Fruit fly (Drosophila melanogaster) whole organism, wandering third instar larva: Measurements from ENCODE around the gene CG15695.
A peak's percentile ranks its signal among the peaks of the same experiment; 100 is the strongest.

Source experiments
- CG32264 ChIP-seq: fragments of 200-800 bp; sonication (Bioruptor generic); optimal IDR thresholded peaks from 2 replicates; lab custom pipeline; 2016; ENCODE audit warnings: missing biosample characterization, missing genetic modification characterization
- CG9705 ChIP-seq: fragments of 200-800 bp; sonication (Bioruptor generic); optimal IDR thresholded peaks from 2 replicates; lab custom pipeline; 2018; ENCODE audit warnings: missing biosample characterization, mild to moderate bottlenecking, missing genetic modification characterization
- Dif ChIP-seq: fragments of 200-275, 200-300 bp; sonication (Bioruptor generic); optimal IDR thresholded peaks from 2 replicates; lab custom pipeline; 2018; ENCODE audit warnings: missing biosample characterization, missing genetic modification characterization; ENCODE audit not compliant: partially characterized antibody
- HLH106 ChIP-seq: fragments of 200-800 bp; optimal IDR thresholded peaks from 3 replicates; lab custom pipeline; 2019; ENCODE audit warnings: missing biosample characterization, mild to moderate bottlenecking, missing genetic modification characterization, moderate library complexity
- Hr78 ChIP-seq: fragments of >200 bp; optimal IDR thresholded peaks from 2 replicates; lab custom pipeline; 2017; ENCODE audit warnings: missing biosample characterization, missing genetic modification characterization
- Hr83 ChIP-seq: fragments of 200-300 bp; sonication (Bioruptor generic); optimal IDR thresholded peaks from 2 replicates; lab custom pipeline; 2016; ENCODE audit warnings: missing biosample characterization, mild to moderate bottlenecking, missing genetic modification characterization, moderate library complexity; ENCODE audit not compliant: poor library complexity, severe bottlenecking
- Jra ChIP-seq: sonication (Bioruptor generic); optimal IDR thresholded peaks from 2 replicates; lab custom pipeline; 2016; ENCODE audit warnings: missing biosample characterization, missing genetic modification characterization
- Mio ChIP-seq: sonication (Bioruptor generic); optimal IDR thresholded peaks from 2 replicates; lab custom pipeline; 2016; ENCODE audit warnings: missing biosample characterization, missing genetic modification characterization
- Myc ChIP-seq: fragments of >200 bp; optimal IDR thresholded peaks from 2 replicates; lab custom pipeline; 2017
- N ChIP-seq: fragments of >200 bp; optimal IDR thresholded peaks from 2 replicates; lab custom pipeline; 2018; ENCODE audit warnings: missing biosample characterization, missing external identifiers, missing genetic modification characterization
- Rel ChIP-seq, 2 experiments: fragments of 200-800 bp; sonication (Bioruptor generic) in 1 of 2; optimal IDR thresholded peaks; 2 replicates in 1 of 2; 3 replicates in 1 of 2; lab custom pipeline; 2016 to 2019; ENCODE audit warnings: mild to moderate bottlenecking in 2 of 2, missing biosample characterization in 2 of 2, missing genetic modification characterization in 2 of 2, moderate library complexity in 1 of 2
- Sp1 ChIP-seq: fragments of 200-800 bp; sonication (Bioruptor generic); optimal IDR thresholded peaks from 3 replicates; lab custom pipeline; 2019; ENCODE audit warnings: missing biosample characterization, mild to moderate bottlenecking, missing genetic modification characterization, moderate library complexity
- br ChIP-seq: fragments of 200-800 bp; sonication (Bioruptor generic); optimal IDR thresholded peaks from 2 replicates; lab custom pipeline; 2016; ENCODE audit warnings: missing biosample characterization, missing genetic modification characterization
- brk ChIP-seq: fragments of 200-800 bp; sonication (Bioruptor generic); optimal IDR thresholded peaks from 2 replicates; lab custom pipeline; 2016; ENCODE audit warnings: missing biosample characterization, mild to moderate bottlenecking, missing genetic modification characterization
- dl ChIP-seq, 2 experiments: fragments of 175-275, 200-275 bp in 1 of 2; fragments of 200-275 bp in 1 of 2; sonication (Bioruptor generic); optimal IDR thresholded peaks; lab custom pipeline; 2018; ENCODE audit warnings: mild to moderate bottlenecking in 2 of 2, missing biosample characterization in 2 of 2, missing genetic modification characterization in 2 of 2, moderate library complexity in 2 of 2; ENCODE audit not compliant: partially characterized antibody in 2 of 2, insufficient read depth in 1 of 2
- ey ChIP-seq: fragments of 200-800 bp; sonication (Bioruptor generic); optimal IDR thresholded peaks from 2 replicates; lab custom pipeline; 2016; ENCODE audit warnings: missing biosample characterization, missing genetic modification characterization
- foxo ChIP-seq, 2 experiments: fragments of 200-800 bp; sonication (Bioruptor generic); optimal IDR thresholded peaks; 2 replicates in 1 of 2; 3 replicates in 1 of 2; lab custom pipeline; 2016 to 2017; ENCODE audit warnings: missing biosample characterization in 2 of 2, missing genetic modification characterization in 2 of 2
- fru ChIP-seq: fragments of 200-800 bp; sonication (Bioruptor generic); optimal IDR thresholded peaks from 3 replicates; lab custom pipeline; 2016; ENCODE audit warnings: missing biosample characterization, mild to moderate bottlenecking, missing genetic modification characterization
- h ChIP-seq: fragments of 200-800 bp; sonication (Bioruptor generic); optimal IDR thresholded peaks from 3 replicates; lab custom pipeline; 2016; ENCODE audit warnings: missing biosample characterization, mild to moderate bottlenecking, missing genetic modification characterization
- psq ChIP-seq: fragments of 200-800 bp; sonication (Bioruptor generic); optimal IDR thresholded peaks from 3 replicates; lab custom pipeline; 2017; ENCODE audit warnings: missing biosample characterization, mild to moderate bottlenecking, missing genetic modification characterization, moderate library complexity
- rgr ChIP-seq: fragments of 200-800 bp; sonication (Bioruptor generic); optimal IDR thresholded peaks from 3 replicates; lab custom pipeline; 2016; ENCODE audit warnings: missing biosample characterization, mild to moderate bottlenecking, missing genetic modification characterization
- sage ChIP-seq: fragments of 200-800 bp; sonication (Bioruptor generic); optimal IDR thresholded peaks from 2 replicates; lab custom pipeline; 2016; ENCODE audit warnings: missing biosample characterization, mild to moderate bottlenecking, missing genetic modification characterization
- usp ChIP-seq: fragments of >200 bp; optimal IDR thresholded peaks from 2 replicates; lab custom pipeline; 2017; ENCODE audit warnings: missing biosample characterization, missing genetic modification characterization
- woc ChIP-seq: sonication (Bioruptor generic); optimal IDR thresholded peaks from 2 replicates; lab custom pipeline; 2016; ENCODE audit warnings: missing biosample characterization, mild to moderate bottlenecking, missing genetic modification characterization

CG15695 gene

DNA sequence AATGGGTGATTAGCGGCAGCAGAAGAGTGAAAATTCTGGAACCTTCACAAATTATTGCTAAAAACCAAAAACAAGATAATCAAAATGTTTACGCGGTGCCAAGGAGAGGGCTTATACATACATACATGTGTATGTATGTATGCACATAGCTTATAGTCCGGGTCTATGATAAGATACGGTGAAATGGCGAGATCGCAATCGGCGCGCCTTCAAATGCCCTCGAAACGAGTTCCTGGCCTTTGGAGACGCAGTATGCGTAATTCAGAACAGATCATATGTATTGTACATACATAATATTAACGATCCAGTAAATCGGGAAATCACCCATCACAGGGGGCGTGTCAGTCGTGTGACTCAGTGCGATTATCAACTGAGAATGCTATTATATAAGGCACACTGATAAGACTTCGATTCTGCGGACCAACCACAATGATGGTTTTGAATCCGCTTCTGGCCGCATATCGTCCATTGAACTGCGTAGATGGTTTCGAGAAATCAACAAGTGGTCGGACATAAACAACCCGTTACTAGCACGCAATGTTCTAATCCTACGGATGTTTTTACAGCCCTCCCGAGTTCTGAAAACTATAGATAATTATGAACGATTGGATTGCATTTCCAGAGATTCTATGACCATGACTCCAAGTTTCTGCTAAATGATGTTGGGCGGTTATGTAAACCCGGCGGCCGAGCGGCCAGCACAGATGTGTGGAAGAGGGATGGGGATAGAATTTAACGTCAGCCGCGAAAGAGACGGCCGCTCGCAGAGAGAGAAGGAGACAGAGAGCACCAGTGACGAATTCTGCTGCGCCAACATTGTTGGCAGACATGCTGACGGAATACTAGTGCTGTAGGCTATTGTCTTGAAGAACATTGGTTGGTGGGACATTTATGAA lies 13.2 kb upstream of the CG15695 start (continued):
- TF ChIP-seq psq (GFP tag; lab: Kevin White, UChicago) = no peak
- no peak for TF ChIP-seq sage

DNA sequence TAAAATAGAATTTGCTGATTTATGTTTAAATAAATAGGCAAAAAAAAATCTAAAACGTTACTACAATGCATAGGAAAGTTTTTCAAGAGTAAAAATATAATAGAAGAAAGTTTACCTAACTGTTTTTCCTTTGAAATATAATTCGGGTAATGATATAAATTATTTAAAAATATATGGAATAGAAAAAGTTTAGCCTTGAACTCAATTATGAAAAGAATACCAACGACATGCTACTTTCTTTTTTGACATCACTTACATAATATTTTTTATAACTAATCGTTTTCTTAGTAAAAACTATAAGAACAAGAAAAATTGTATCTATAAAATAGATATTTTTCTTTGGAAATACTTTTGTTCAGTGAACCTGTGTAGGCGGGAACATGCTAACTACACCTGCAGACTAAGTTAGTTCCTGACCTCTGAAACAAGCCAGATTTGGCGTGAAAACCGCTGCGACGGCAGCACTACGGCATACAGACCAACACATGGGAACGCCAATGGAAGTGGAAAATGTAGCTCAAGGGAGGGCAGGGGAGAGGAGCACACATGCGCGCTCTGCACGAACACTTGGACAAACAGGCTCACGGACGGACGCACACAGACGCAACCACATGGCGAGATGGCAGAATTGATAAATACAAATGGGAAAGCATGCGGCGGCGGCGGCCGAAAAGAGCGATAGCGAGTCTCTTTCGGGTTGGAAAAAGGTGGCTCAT lies 12.4 kb upstream of the CG15695 start:
- TF ChIP-seq brk (GFP tag; lab: Kevin White, UChicago) (no peak), N (GFP tag; lab: Kevin White, UChicago) (peak; percentile 80), Myc (lab: Kevin White, UChicago) (peak; percentile 97), foxo (GFP tag; optimal IDR thresholded peaks at IDR 0.05; lab: Kevin White, UChicago) (peak in 1 of 2 experiments; percentile 1), Rel (GFP tag; optimal IDR thresholded peaks at IDR 0.05; lab: Kevin White, UChicago) (peak; percentile 48), Rel (tag; optimal IDR thresholded peaks at IDR 0.05; lab: Kevin White, UChicago) (peak; percentile 90), Hr83 (GFP tag; lab: Kevin White, UChicago) (peak; percentile 87), Jra (peak; percentile 19), rgr (GFP tag; lab: Kevin White, UChicago) (peak; percentile 22), woc (GFP tag; lab: Kevin White, UChicago) (peak; percentile 79), CG32264 (GFP tag; lab: Kevin White, UChicago) (no peak), psq (GFP tag; lab: Kevin White, UChicago) (peak; percentile 22), Sp1 (no peak), br (GFP tag; lab: Kevin White, UChicago) (peak; percentile 70), h (peak; percentile 39), dl (GFP tag; optimal IDR thresholded peaks at IDR 0.05; lab: Kevin White, UChicago; ENCODE audit: insufficient read depth in 1 of 2, partially characterized antibody in 2 of 2) (peak; percentile 20 to 57), HLH106 (tag; lab: Kevin White, UChicago) (peak; percentile 14), CG9705 (GFP tag; lab: Kevin White, UChicago) (no peak), Dif (GFP tag; lab: Kevin White, UChicago) (peak; percentile 45), Hr78 (GFP tag; lab: Kevin White, UChicago) (no peak)
- TF ChIP-seq, all 38 proteins: peak for 14

DNA sequence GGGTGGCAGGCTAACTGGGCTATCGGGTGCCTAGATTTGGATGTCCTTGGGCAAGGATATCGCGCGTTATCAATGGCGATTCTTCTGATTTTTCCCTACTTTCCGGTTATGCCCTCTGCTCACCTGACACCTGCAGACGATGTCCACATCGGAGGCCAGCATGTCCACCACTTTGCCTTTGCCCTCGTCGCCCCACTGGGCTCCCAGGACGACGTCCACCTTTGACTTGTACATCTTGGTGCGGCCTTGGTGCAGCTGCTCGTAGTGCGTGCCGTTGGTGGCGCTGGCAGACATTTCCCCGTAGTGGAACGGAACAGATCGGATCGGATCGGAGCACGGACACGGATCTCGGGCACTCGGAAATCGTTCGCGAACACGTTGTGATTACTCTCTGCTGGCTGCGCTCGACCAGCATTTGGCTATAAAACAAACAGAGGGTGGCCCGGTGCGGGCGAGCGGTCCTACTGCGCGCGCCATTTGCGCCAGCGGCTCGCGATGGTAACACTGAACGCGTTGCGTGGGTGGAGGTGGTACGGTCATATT lies 11.7 kb upstream of the CG15695 start, which contains the start of gene Adss:
Gene Adss, minus strand, starts transcription at position 428 of the 543 bp plus-strand sequence.
- TF ChIP-seq psq (GFP tag; lab: Kevin White, UChicago) = no peak
- TF ChIP-seq Hr83 (GFP tag; lab: Kevin White, UChicago) = peak; percentile 59
- TF ChIP-seq foxo (GFP tag; optimal IDR thresholded peaks at IDR 0.05; lab: Kevin White, UChicago) = peak in 1 of 2 experiments; percentile 9
- TF ChIP-seq HLH106 (tag; lab: Kevin White, UChicago) = peak; percentile 42
- no peak for TF ChIP-seq Mio (GFP tag; lab: Kevin White, UChicago)
- no peak for TF ChIP-seq brk (GFP tag; lab: Kevin White, UChicago)
- TF ChIP-seq h = peak; percentile 14
- peak; percentile 20 for TF ChIP-seq fru (GFP tag; lab: Kevin White, UChicago)
- TF ChIP-seq Dif (GFP tag; lab: Kevin White, UChicago) = peak; percentile 9
- TF ChIP-seq Jra = no peak
- no peak for TF ChIP-seq woc (GFP tag; lab: Kevin White, UChicago)
- TF ChIP-seq Rel (GFP tag; optimal IDR thresholded peaks at IDR 0.05; lab: Kevin White, UChicago) = no peak
- peak; percentile 55 for TF ChIP-seq Rel (tag; optimal IDR thresholded peaks at IDR 0.05; lab: Kevin White, UChicago)
- TF ChIP-seq dl (GFP tag; optimal IDR thresholded peaks at IDR 0.05; lab: Kevin White, UChicago; ENCODE audit: insufficient read depth in 1 of 2, partially characterized antibody in 2 of 2) = peak in 1 of 2 experiments; percentile 1
- TF ChIP-seq usp (GFP tag; lab: Kevin White, UChicago) = no peak
- peak; percentile 41 for TF ChIP-seq Sp1
- TF ChIP-seq rgr (GFP tag; lab: Kevin White, UChicago) = peak; percentile 9

DNA sequence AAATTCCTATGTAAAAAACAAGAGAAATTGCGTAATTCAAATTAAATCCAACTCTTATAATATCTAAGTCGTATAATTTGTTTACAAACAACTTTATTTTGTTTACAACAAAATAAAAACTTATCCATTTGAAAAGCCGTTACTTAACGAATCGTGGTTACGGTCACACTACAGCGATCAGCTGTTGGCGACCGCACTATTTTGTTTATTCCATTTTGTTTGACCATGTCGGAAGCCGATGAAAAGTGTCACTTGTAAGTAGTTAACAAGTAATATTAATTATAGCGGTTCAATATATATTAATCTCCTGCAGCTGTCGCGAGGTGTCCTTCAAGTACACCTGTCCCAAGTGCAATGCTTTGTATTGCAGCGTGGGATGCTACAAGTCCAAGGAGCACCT lies 11.0 kb upstream of the CG15695 start, which contains the start of gene CG31223:
Gene CG31223, plus strand, starts transcription at position 165 of the 400 bp plus-strand sequence.
- TF ChIP-seq usp (GFP tag; lab: Kevin White, UChicago) (no peak), ey (GFP tag; lab: Kevin White, UChicago) (no peak), sage (peak; percentile 2), CG32264 (GFP tag; lab: Kevin White, UChicago) (no peak)
